Worm (Caenorhabditis elegans) whole organism, L1 larva: ENCODE measurements around the gene cex-1.
A peak's percentile ranks its signal among the peaks of the same experiment; 100 is the strongest.

Experiments
- F16B12.6 ChIP-seq: fragments of 150-350 bp; optimal IDR thresholded peaks from 2 replicates; lab custom pipeline; 2014; ENCODE audit warnings: missing biosample characterization, missing genetic modification characterization
- Y116A8C.19 ChIP-seq: sonication (generic microtip); optimal IDR thresholded peaks from 2 replicates; lab custom pipeline; 2016; ENCODE audit warnings: missing compliant biosample characterization, missing genetic modification characterization, borderline replicate concordance
- alr-1 ChIP-seq: fragments of 200-800 bp; sonication (Bioruptor generic); optimal IDR thresholded peaks from 2 replicates; lab custom pipeline; 2018; ENCODE audit warnings: borderline replicate concordance, mild to moderate bottlenecking, missing genetic modification characterization, missing compliant biosample characterization
- ama-1 ChIP-seq: fragments of 150-350 bp; optimal IDR thresholded peaks from 2 replicates; lab custom pipeline; 2014
- ceh-82 ChIP-seq, 3 experiments: fragments of 150-350 bp in 1 of 3; sonication (generic microtip) in 2 of 3; optimal IDR thresholded peaks; 2 replicates each; lab custom pipeline; 2014 to 2017; ENCODE audit warnings: missing biosample characterization in 3 of 3, missing genetic modification characterization in 3 of 3
- ceh-88 ChIP-seq: fragments of 200-800 bp; sonication (Bioruptor generic); IDR thresholded peaks from 2 replicates; pipeline ENCODE4 v1.3.6; 2022; ENCODE audit warnings: missing genetic modification characterization, missing compliant biosample characterization
- ceh-90 ChIP-seq: sonication (generic microtip); optimal IDR thresholded peaks from 2 replicates; lab custom pipeline; 2016; ENCODE audit warnings: missing genetic modification characterization, missing compliant biosample characterization
- ces-1 ChIP-seq: fragments of 150-350 bp; optimal IDR thresholded peaks from 2 replicates; lab custom pipeline; 2014; ENCODE audit warnings: missing biosample characterization, missing genetic modification reagents, missing genetic modification characterization
- dpl-1 ChIP-seq, 3 experiments: fragments of 150-350 bp in 2 of 3; sonication (generic microtip) in 1 of 3; optimal IDR thresholded peaks; 2 replicates each; lab custom pipeline; 2014 to 2017; ENCODE audit warnings: missing biosample characterization in 3 of 3, missing genetic modification characterization in 3 of 3, missing genetic modification reagents in 3 of 3
- dsc-1 ChIP-seq: sonication (generic microtip); optimal IDR thresholded peaks from 2 replicates; lab custom pipeline; 2016; ENCODE audit warnings: mild to moderate bottlenecking, missing genetic modification characterization, missing compliant biosample characterization
- efl-1 ChIP-seq, 4 experiments: fragments of 150-350 bp; optimal IDR thresholded peaks in 3 of 4; peaks in 1 of 4; 1 replicate in 1 of 4; 2 replicates in 3 of 4; lab custom pipeline; 2014; ENCODE audit warnings: missing biosample characterization in 2 of 4, missing genetic modification characterization in 2 of 4, missing genetic modification reagents in 2 of 4
- efl-3 ChIP-seq: fragments of 200-800 bp; sonication (Bioruptor generic); optimal IDR thresholded peaks from 2 replicates; lab custom pipeline; 2018; ENCODE audit warnings: mild to moderate bottlenecking, missing genetic modification characterization, missing compliant biosample characterization
- egl-27 ChIP-seq, 2 experiments: fragments of 150-350 bp in 1 of 2; sonication (generic microtip); optimal IDR thresholded peaks; 3 replicates each; lab custom pipeline; 2017 to 2018; ENCODE audit warnings: missing biosample characterization in 2 of 2, missing genetic modification characterization in 2 of 2, missing genetic modification reagents in 2 of 2
- elt-2 ChIP-seq: sonication (generic microtip); optimal IDR thresholded peaks from 2 replicates; lab custom pipeline; 2016; ENCODE audit warnings: missing genetic modification characterization, mild to moderate bottlenecking, inconsistent platforms, missing compliant biosample characterization, missing genetic modification reagents
- elt-3 ChIP-seq, 6 experiments: fragments of 150-350 bp in 1 of 6; sonication (generic microtip); optimal IDR thresholded peaks; 2 replicates each; lab custom pipeline; 2017 to 2018; ENCODE audit warnings: missing biosample characterization in 6 of 6, missing genetic modification characterization in 6 of 6, inconsistent platforms in 1 of 6
- ets-5 ChIP-seq: fragments of 200-800 bp; sonication (Bioruptor generic); IDR thresholded peaks from 2 replicates; pipeline ENCODE4 v1.3.6; 2022; ENCODE audit warnings: missing genetic modification characterization, missing compliant biosample characterization
- fkh-10 ChIP-seq: sonication (generic microtip); optimal IDR thresholded peaks from 2 replicates; lab custom pipeline; 2017; ENCODE audit warnings: missing biosample characterization, missing genetic modification reagents, missing genetic modification characterization
- fkh-8 ChIP-seq: sonication (generic microtip); optimal IDR thresholded peaks from 2 replicates; lab custom pipeline; 2016; ENCODE audit warnings: mild to moderate bottlenecking, missing genetic modification characterization, missing compliant biosample characterization
- fos-1 ChIP-seq: fragments of 150-350 bp; optimal IDR thresholded peaks from 2 replicates; lab custom pipeline; 2014; ENCODE audit warnings: missing biosample characterization, missing genetic modification characterization
- hlh-17 ChIP-seq: fragments of 200-800 bp; sonication (Bioruptor generic); optimal IDR thresholded peaks from 2 replicates; lab custom pipeline; 2018; ENCODE audit warnings: missing genetic modification characterization, mild to moderate bottlenecking, missing compliant biosample characterization, moderate library complexity, borderline replicate concordance
- hpl-2 ChIP-seq: fragments of 150-350 bp; optimal IDR thresholded peaks from 2 replicates; lab custom pipeline; 2014; ENCODE audit warnings: missing biosample characterization, missing genetic modification reagents, missing genetic modification characterization
- irx-1 ChIP-seq: sonication (generic microtip); optimal IDR thresholded peaks from 2 replicates; lab custom pipeline; 2016; ENCODE audit warnings: missing genetic modification characterization, missing compliant biosample characterization
- isw-1 ChIP-seq: fragments of 200-800 bp; sonication (Bioruptor generic); IDR thresholded peaks from 2 replicates; pipeline ENCODE4 v1.3.6; 2022; ENCODE audit warnings: missing genetic modification characterization, missing compliant biosample characterization
- jun-1 ChIP-seq: fragments of 150-350 bp; optimal IDR thresholded peaks from 2 replicates; lab custom pipeline; 2014; ENCODE audit warnings: missing biosample characterization, missing genetic modification reagents, missing genetic modification characterization
- lin-13 ChIP-seq: fragments of 150-350 bp; optimal IDR thresholded peaks from 2 replicates; lab custom pipeline; 2014; ENCODE audit warnings: missing biosample characterization, missing genetic modification reagents, missing genetic modification characterization
- lin-14 ChIP-seq: fragments of 200-800 bp; sonication (Bioruptor generic); optimal IDR thresholded peaks from 2 replicates; lab custom pipeline; 2018; ENCODE audit warnings: mild to moderate bottlenecking, missing genetic modification characterization, moderate library complexity, missing compliant biosample characterization
- lin-35 ChIP-seq, 2 experiments: fragments of 150-350 bp; optimal IDR thresholded peaks; 2 replicates each; lab custom pipeline; 2014; ENCODE audit warnings: missing biosample characterization in 2 of 2, missing genetic modification characterization in 2 of 2, missing genetic modification reagents in 2 of 2
- lin-39 ChIP-seq: fragments of 150-350 bp; optimal IDR thresholded peaks from 2 replicates; lab custom pipeline; 2014; ENCODE audit warnings: missing biosample characterization, missing genetic modification reagents, missing genetic modification characterization
- lir-3 ChIP-seq: sonication (generic microtip); optimal IDR thresholded peaks from 2 replicates; lab custom pipeline; 2016; ENCODE audit warnings: mild to moderate bottlenecking, missing genetic modification characterization, moderate library complexity, missing compliant biosample characterization; ENCODE audit not compliant: poor library complexity
- lsy-2 ChIP-seq, 2 experiments: fragments of 150-350 bp; optimal IDR thresholded peaks; 2 replicates each; lab custom pipeline; 2014; ENCODE audit warnings: missing biosample characterization in 2 of 2, missing genetic modification characterization in 2 of 2
- mab-9 ChIP-seq: fragments of 200-800 bp; sonication (Bioruptor generic); IDR thresholded peaks from 2 replicates; pipeline ENCODE4 v1.3.6; 2022; ENCODE audit warnings: missing genetic modification reagents, missing genetic modification characterization, missing compliant biosample characterization
- mef-2 ChIP-seq: fragments of 150-350 bp; optimal IDR thresholded peaks from 2 replicates; lab custom pipeline; 2014; ENCODE audit warnings: missing biosample characterization, missing genetic modification characterization
- mep-1 ChIP-seq: fragments of 150-350 bp; optimal IDR thresholded peaks from 2 replicates; lab custom pipeline; 2014; ENCODE audit warnings: missing biosample characterization, missing genetic modification characterization
- nhr-12 ChIP-seq: sonication (generic microtip); optimal IDR thresholded peaks from 2 replicates; lab custom pipeline; 2017; ENCODE audit warnings: missing biosample characterization, missing genetic modification characterization
- nhr-20 ChIP-seq: sonication (generic microtip); optimal IDR thresholded peaks from 2 replicates; lab custom pipeline; 2016; ENCODE audit warnings: mild to moderate bottlenecking, missing genetic modification characterization, missing compliant biosample characterization
- nhr-76 ChIP-seq: sonication (generic microtip); optimal IDR thresholded peaks from 2 replicates; lab custom pipeline; 2017; ENCODE audit warnings: missing biosample characterization, missing genetic modification characterization
- pax-3 ChIP-seq: fragments of 200-800 bp; sonication (Bioruptor generic); optimal IDR thresholded peaks from 2 replicates; lab custom pipeline; 2018; ENCODE audit warnings: mild to moderate bottlenecking, missing genetic modification characterization, moderate library complexity, missing compliant biosample characterization
- pqm-1 ChIP-seq: sonication (generic microtip); optimal IDR thresholded peaks from 3 replicates; lab custom pipeline; 2017; ENCODE audit warnings: missing biosample characterization, missing genetic modification characterization
- snpc-4 ChIP-seq: fragments of 150-350 bp; optimal IDR thresholded peaks from 2 replicates; lab custom pipeline; 2014; ENCODE audit warnings: missing biosample characterization, missing genetic modification characterization
- sup-37 ChIP-seq: fragments of 200-800 bp; sonication (Bioruptor generic); optimal IDR thresholded peaks from 2 replicates; lab custom pipeline; 2018; ENCODE audit warnings: mild to moderate bottlenecking, missing genetic modification characterization, missing compliant biosample characterization
- swsn-7 ChIP-seq: sonication (generic microtip); optimal IDR thresholded peaks from 2 replicates; lab custom pipeline; 2016; ENCODE audit warnings: missing genetic modification characterization, missing compliant biosample characterization
- tbx-2 ChIP-seq: sonication (generic microtip); optimal IDR thresholded peaks from 2 replicates; lab custom pipeline; 2016; ENCODE audit warnings: missing genetic modification characterization, missing compliant biosample characterization
- unc-130 ChIP-seq: fragments of 150-350 bp; optimal IDR thresholded peaks from 2 replicates; lab custom pipeline; 2017; ENCODE audit warnings: missing biosample characterization, missing genetic modification characterization, inconsistent platforms
- xbp-1 ChIP-seq: sonication (generic microtip); optimal IDR thresholded peaks from 2 replicates; lab custom pipeline; 2016; ENCODE audit warnings: missing genetic modification characterization, missing compliant biosample characterization
- zag-1 ChIP-seq: fragments of 150-350 bp; optimal IDR thresholded peaks from 2 replicates; lab custom pipeline; 2014; ENCODE audit warnings: missing biosample characterization, missing genetic modification characterization
- zip-4 ChIP-seq: fragments of 200-800 bp; sonication (Bioruptor generic); optimal IDR thresholded peaks from 2 replicates; lab custom pipeline; 2018; ENCODE audit warnings: mild to moderate bottlenecking, missing genetic modification characterization, moderate library complexity, missing compliant biosample characterization
- ztf-4 ChIP-seq: fragments of 150-350 bp; optimal IDR thresholded peaks from 2 replicates; lab custom pipeline; 2014; ENCODE audit warnings: missing biosample characterization, missing genetic modification characterization

Gene cex-1

DNA sequence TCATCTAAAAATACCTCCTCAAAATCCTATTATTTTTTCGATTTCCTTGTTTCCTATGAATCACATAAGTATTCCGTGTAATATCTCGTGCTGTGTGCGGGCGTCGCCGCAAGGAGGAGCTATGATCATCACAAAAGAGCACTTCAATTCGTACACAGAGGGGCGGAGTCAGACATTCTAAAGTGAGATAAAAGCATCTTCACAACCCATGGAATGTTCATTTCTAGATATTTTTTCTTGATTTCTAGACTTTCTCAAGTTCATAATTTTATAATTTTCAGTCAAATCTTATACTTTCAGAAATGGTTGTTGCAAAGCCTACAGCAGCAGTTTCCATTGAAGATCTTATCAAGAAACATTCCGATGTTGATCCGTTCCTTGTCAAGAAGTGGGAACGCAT, at the start of gene cex-1:
Gene cex-1, plus strand, starts transcription at position 301 of the 400 bp plus-strand sequence.
- TF ChIP-seq sup-37 (GFP tag; lab: Kevin White, UChicago) = no peak
- TF ChIP-seq lin-35 (GFP tag; optimal IDR thresholded peaks at IDR 0.05; lab: Kevin White, UChicago) = no peak
- no peak for TF ChIP-seq nhr-12 (tag; lab: Kevin White, UChicago)
- TF ChIP-seq swsn-7 (tag; lab: Kevin White, UChicago) = no peak
- TF ChIP-seq hpl-2 (GFP tag; lab: Kevin White, UChicago) = no peak
- TF ChIP-seq snpc-4 = no peak
- TF ChIP-seq ztf-4 (tag; lab: Kevin White, UChicago) = no peak
- no peak for TF ChIP-seq mab-9 (GFP tag; lab: Robert Waterston, UW)
- TF ChIP-seq mef-2 (tag; lab: Kevin White, UChicago) = no peak
- no peak for TF ChIP-seq jun-1

DNA sequence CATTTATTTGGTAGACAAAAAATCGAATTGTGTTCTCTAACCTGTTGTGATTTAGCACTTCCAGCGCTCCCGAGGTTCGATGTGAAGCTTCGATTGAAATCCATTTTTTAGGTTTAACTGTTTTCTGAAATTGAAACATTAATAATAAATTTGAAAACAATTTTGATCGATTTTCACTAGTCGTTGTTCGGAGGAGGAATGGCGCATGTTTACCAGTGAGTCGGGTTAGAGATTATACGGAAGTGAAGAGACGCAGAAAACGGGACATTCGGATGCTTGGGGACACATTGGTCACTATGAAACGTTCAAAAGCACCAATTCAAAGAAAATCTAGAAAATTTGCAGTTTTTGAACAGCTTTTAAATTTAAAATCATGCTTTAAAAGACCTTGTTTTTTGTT, 48.7 kb upstream of the cex-1 start, which contains the start of gene fbxl-3:
Gene fbxl-3, minus strand, starts transcription at position 124 of the 400 bp plus-strand sequence.
- TF ChIP-seq efl-1 (optimal IDR thresholded peaks at IDR 0.05; lab: Kevin White, UChicago) (no peak), efl-1 (GFP tag; optimal IDR thresholded peaks at IDR 0.05 in 1 of 2; lab: Kevin White, UChicago) (peak in 1 of 2 experiments; percentile 87), elt-3 (tag; optimal IDR thresholded peaks at IDR 0.05; lab: Kevin White, UChicago) (peak in 1 of 6 experiments; percentile 39), Y116A8C.19 (no peak), nhr-76 (tag; lab: Kevin White, UChicago) (no peak), pax-3 (no peak)
- TF ChIP-seq, all 84 proteins: peak for 2

DNA sequence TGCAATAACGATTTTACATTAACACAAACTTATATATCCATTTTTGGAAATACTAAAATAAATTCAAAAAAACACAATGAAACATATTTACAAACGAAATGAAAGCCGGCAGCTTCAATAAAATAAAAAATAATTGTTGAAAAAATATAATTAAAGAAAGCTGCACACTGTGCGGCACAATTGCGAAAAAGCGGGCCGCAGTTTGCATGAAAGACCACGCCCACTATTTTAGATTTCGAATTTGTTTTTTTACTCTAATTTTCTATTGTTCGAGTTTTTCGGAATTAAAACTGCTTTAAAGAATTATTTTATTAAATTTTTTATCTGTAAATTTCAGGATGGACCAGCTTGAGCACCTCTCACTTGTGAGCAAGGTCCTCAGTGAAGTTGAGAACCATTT, 48.3 kb upstream of the cex-1 start, which contains the start of gene mog-5:
Gene mog-5, plus strand, starts transcription at position 338 of the 400 bp plus-strand sequence.
- TF ChIP-seq nhr-76 (tag; lab: Kevin White, UChicago) = no peak
- TF ChIP-seq lir-3 (tag; lab: Kevin White, UChicago) = no peak
- TF ChIP-seq mef-2 (tag; lab: Kevin White, UChicago) = no peak
- no peak for TF ChIP-seq alr-1 (tag; lab: Kevin White, UChicago)
- peak; percentile 39 for TF ChIP-seq nhr-20 (tag; lab: Kevin White, UChicago)
- TF ChIP-seq lin-39 (tag; lab: Kevin White, UChicago) = no peak
- no peak for TF ChIP-seq lin-14 (GFP tag; lab: Kevin White, UChicago)
- no peak for TF ChIP-seq zip-4
- TF ChIP-seq F16B12.6 (tag; lab: Kevin White, UChicago) = no peak
- TF ChIP-seq zag-1 (tag; lab: Kevin White, UChicago) = no peak
- TF ChIP-seq efl-3 (GFP tag; lab: Kevin White, UChicago) = no peak
- TF ChIP-seq efl-1 (optimal IDR thresholded peaks at IDR 0.05; lab: Kevin White, UChicago) = peak; percentile 14 to 41
- TF ChIP-seq efl-1 (GFP tag; optimal IDR thresholded peaks at IDR 0.05 in 1 of 2; lab: Kevin White, UChicago) = peak; percentile 36 to 93
- TF ChIP-seq elt-2 (tag; lab: Kevin White, UChicago) = peak; percentile 7
- TF ChIP-seq fkh-8 (tag; lab: Kevin White, UChicago) = no peak
- TF ChIP-seq pqm-1 (tag; lab: Kevin White, UChicago) = no peak
- TF ChIP-seq hlh-17 (GFP tag; lab: Kevin White, UChicago) = no peak
- no peak for TF ChIP-seq irx-1 (tag; lab: Kevin White, UChicago)
- peak; percentile 8 to 41 (median 20) for TF ChIP-seq dpl-1 (GFP tag; optimal IDR thresholded peaks at IDR 0.05; lab: Kevin White, UChicago)
- peak; percentile 30 for TF ChIP-seq xbp-1 (tag; lab: Kevin White, UChicago)
- TF ChIP-seq ceh-88 (GFP tag; lab: Robert Waterston, UW) = no peak
- no peak for TF ChIP-seq ces-1 (GFP tag; lab: Kevin White, UChicago)
- no peak for TF ChIP-seq hpl-2 (GFP tag; lab: Kevin White, UChicago)
- no peak for TF ChIP-seq ama-1 (lab: Kevin White, UChicago)
- TF ChIP-seq lin-35 (GFP tag; optimal IDR thresholded peaks at IDR 0.05; lab: Kevin White, UChicago) = peak in 1 of 2 experiments; percentile 33
- TF ChIP-seq tbx-2 (tag; lab: Kevin White, UChicago) = peak; percentile 28
- TF ChIP-seq egl-27 (tag; optimal IDR thresholded peaks at IDR 0.05; lab: Kevin White, UChicago) = no peak
- TF ChIP-seq fkh-10 (GFP tag; lab: Kevin White, UChicago) = no peak
- TF ChIP-seq unc-130 (tag; lab: Kevin White, UChicago) = no peak
- TF ChIP-seq ceh-90 (tag; lab: Kevin White, UChicago) = no peak
- no peak for TF ChIP-seq lin-13 (GFP tag; lab: Kevin White, UChicago)
- no peak for TF ChIP-seq mep-1 (tag; lab: Kevin White, UChicago)
- no peak for TF ChIP-seq fos-1 (tag; lab: Kevin White, UChicago)
- no peak for TF ChIP-seq isw-1
- no peak for TF ChIP-seq ets-5
- TF ChIP-seq snpc-4 = peak; percentile 7
- TF ChIP-seq ceh-82 (tag; optimal IDR thresholded peaks at IDR 0.05; lab: Kevin White, UChicago) = peak in 2 of 3 experiments; percentile 10 to 23
- peak; percentile 35 for TF ChIP-seq dsc-1 (tag; lab: Kevin White, UChicago)
- no peak for TF ChIP-seq ztf-4 (tag; lab: Kevin White, UChicago)
- peak; percentile 46 to 47 for TF ChIP-seq lsy-2 (tag; optimal IDR thresholded peaks at IDR 0.05; lab: Kevin White, UChicago)
